Fruit fly (Drosophila melanogaster) whole organism, pupa: ENCODE results near the gene CG14036.

Experiments
- CG10348 ChIP-seq: fragments of 200-800 bp; sonication (Bioruptor generic); IDR thresholded peaks from 2 replicates; pipeline ENCODE4 v1.3.6; 2022; ENCODE audit warnings: missing biosample characterization, missing genetic modification characterization
- CG12605 ChIP-seq: fragments of 200-800 bp; sonication (Bioruptor generic); IDR thresholded peaks from 2 replicates; pipeline ENCODE4 v1.3.6; 2022; ENCODE audit warnings: missing biosample characterization, missing genetic modification characterization
- CG13204 ChIP-seq: fragments of 200-800 bp; sonication (Bioruptor generic); optimal IDR thresholded peaks from 2 replicates; lab custom pipeline; 2018; ENCODE audit warnings: missing biosample characterization, mild to moderate bottlenecking, missing genetic modification characterization, moderate library complexity
- CG14655 ChIP-seq: fragments of 200-800 bp; sonication (Bioruptor generic); optimal IDR thresholded peaks from 3 replicates; lab custom pipeline; 2017; ENCODE audit warnings: mild to moderate bottlenecking, missing biosample characterization, missing genetic modification reagents, missing genetic modification characterization
- CG15710 ChIP-seq: fragments of 200-800 bp; sonication (Bioruptor generic); optimal IDR thresholded peaks from 2 replicates; lab custom pipeline; 2018; ENCODE audit warnings: missing biosample characterization, mild to moderate bottlenecking, missing genetic modification characterization, moderate library complexity
- CG17806 ChIP-seq: fragments of 200-800 bp; sonication (Bioruptor generic); optimal IDR thresholded peaks from 2 replicates; lab custom pipeline; 2018; ENCODE audit warnings: missing biosample characterization, mild to moderate bottlenecking, missing genetic modification characterization, moderate library complexity
- CG32121 ChIP-seq: fragments of 200-800 bp; sonication (Bioruptor generic); IDR thresholded peaks from 2 replicates; pipeline ENCODE4 v1.3.6; 2022; ENCODE audit warnings: missing biosample characterization, missing genetic modification characterization
- CG34367 ChIP-seq: fragments of 200-800 bp; sonication (Bioruptor generic); optimal IDR thresholded peaks from 2 replicates; lab custom pipeline; 2018; ENCODE audit warnings: missing biosample characterization, mild to moderate bottlenecking, missing genetic modification characterization
- CG4496 ChIP-seq: fragments of 200-800 bp; sonication (Bioruptor generic); IDR thresholded peaks from 3 replicates; pipeline ENCODE4 v1.3.6; 2022; ENCODE audit warnings: missing biosample characterization, missing genetic modification characterization
- CG8159 ChIP-seq: fragments of 200-800 bp; sonication (Bioruptor generic); optimal IDR thresholded peaks from 3 replicates; lab custom pipeline; 2018; ENCODE audit warnings: missing biosample characterization, mild to moderate bottlenecking, missing genetic modification characterization, moderate library complexity
- CG8301 ChIP-seq: fragments of 200-800 bp; sonication (Bioruptor generic); optimal IDR thresholded peaks from 2 replicates; lab custom pipeline; 2018; ENCODE audit warnings: missing biosample characterization, mild to moderate bottlenecking, missing genetic modification characterization
- CG9948 ChIP-seq: fragments of 200-800 bp; sonication (Bioruptor generic); optimal IDR thresholded peaks from 2 replicates; lab custom pipeline; 2018; ENCODE audit warnings: missing biosample characterization, mild to moderate bottlenecking, missing genetic modification characterization, moderate library complexity
- D1 ChIP-seq: fragments of 200-800 bp; sonication (Bioruptor generic); optimal IDR thresholded peaks from 2 replicates; lab custom pipeline; 2018; ENCODE audit warnings: missing biosample characterization, mild to moderate bottlenecking, missing genetic modification characterization, moderate library complexity
- EcR ChIP-seq: fragments of 200-800 bp; sonication (Bioruptor generic); optimal IDR thresholded peaks from 3 replicates; lab custom pipeline; 2019; ENCODE audit warnings: missing biosample characterization, missing genetic modification characterization, mild to moderate bottlenecking, moderate library complexity, missing genetic modification reagents
- Ets98B ChIP-seq: fragments of 200-800 bp; sonication (Bioruptor generic); IDR thresholded peaks from 2 replicates; pipeline ENCODE4 v1.3.6; 2022; ENCODE audit warnings: missing biosample characterization, missing genetic modification characterization
- Pif1A ChIP-seq: fragments of 200-800 bp; sonication (Bioruptor generic); optimal IDR thresholded peaks from 3 replicates; lab custom pipeline; 2016; ENCODE audit warnings: missing biosample characterization, missing genetic modification characterization
- Pif1B ChIP-seq: fragments of 200-800 bp; sonication (Bioruptor generic); optimal IDR thresholded peaks from 3 replicates; lab custom pipeline; 2016; ENCODE audit warnings: missing biosample characterization, missing genetic modification characterization
- Snoo ChIP-seq: fragments of 200-800 bp; sonication (Bioruptor generic); optimal IDR thresholded peaks from 3 replicates; lab custom pipeline; 2017; ENCODE audit warnings: missing biosample characterization, mild to moderate bottlenecking, missing genetic modification characterization, inconsistent platforms
- fd96Ca ChIP-seq: fragments of 200-800 bp; sonication (Bioruptor generic); IDR thresholded peaks from 3 replicates; pipeline ENCODE4 v1.3.6; 2022; ENCODE audit warnings: missing biosample characterization, missing genetic modification characterization
- gl ChIP-seq: fragments of 200-800 bp; sonication (Bioruptor generic); optimal IDR thresholded peaks from 2 replicates; lab custom pipeline; 2018; ENCODE audit warnings: missing biosample characterization, mild to moderate bottlenecking, missing genetic modification characterization
- rn ChIP-seq: fragments of 200-800 bp; sonication (Bioruptor generic); IDR thresholded peaks from 2 replicates; pipeline ENCODE4 v1.3.6; 2022; ENCODE audit warnings: missing biosample characterization, missing genetic modification characterization

The CG14036 gene

dm6 chr2L:5084586-5085257 lies 29.9 kb upstream of the CG14036 start:
- TF ChIP-seq rn (GFP tag; lab: Robert Waterston, UW) (no peak), Pif1A (GFP tag; lab: Kevin White, UChicago) (peak; percentile 5), CG32121 (GFP tag; lab: Robert Waterston, UW) (peak; percentile 14; the same call in 1 of the 2 replicates), EcR (GFP tag; lab: Kevin White, UChicago) (peak; percentile 5)

dm6 chr2L:5080225-5080867 lies 25.5 kb upstream of the CG14036 start:
- TF ChIP-seq CG14655 (GFP tag; lab: Kevin White, UChicago) (peak; percentile 95), EcR (GFP tag; lab: Kevin White, UChicago) (peak; percentile 62), Pif1B (GFP tag; lab: Kevin White, UChicago) (peak; percentile 73), CG34367 (tag; lab: Kevin White, UChicago) (peak; percentile 80), Pif1A (GFP tag; lab: Kevin White, UChicago) (peak; percentile 67), gl (tag; lab: Kevin White, UChicago) (peak; percentile 37), fd96Ca (GFP tag; lab: Robert Waterston, UW) (peak; percentile 70; the same call in 2 of the 3 replicates), CG32121 (GFP tag; lab: Robert Waterston, UW) (peak; percentile 90), CG12605 (GFP tag; lab: Robert Waterston, UW) (peak; percentile 76; the same call in 1 of the 2 replicates), CG8301 (tag; lab: Kevin White, UChicago) (peak; percentile 92), CG10348 (GFP tag; lab: Robert Waterston, UW) (no peak), CG4496 (GFP tag; lab: Robert Waterston, UW) (peak; percentile 70; the same call in 1 of the 3 replicates), rn (GFP tag; lab: Robert Waterston, UW) (no peak; the same call in none of the 2 replicates), D1 (tag; lab: Kevin White, UChicago) (peak; percentile 85), CG8159 (tag; lab: Kevin White, UChicago) (peak; percentile 93), CG17806 (tag; lab: Kevin White, UChicago) (peak; percentile 85), Ets98B (GFP tag; lab: Robert Waterston, UW) (peak; percentile 66), CG13204 (GFP tag; lab: Kevin White, UChicago) (peak; percentile 48), CG9948 (tag; lab: Kevin White, UChicago) (peak; percentile 87), CG15710 (tag; lab: Kevin White, UChicago) (peak; percentile 87), Snoo (tag; lab: Kevin White, UChicago) (no peak)

- TF ChIP-seq CG32121 (GFP tag; lab: Robert Waterston, UW) (no peak), CG14655 (GFP tag; lab: Kevin White, UChicago) (no peak), gl (tag; lab: Kevin White, UChicago) (no peak), CG13204 (GFP tag; lab: Kevin White, UChicago) (no peak), Pif1B (GFP tag; lab: Kevin White, UChicago) (no peak), CG10348 (GFP tag; lab: Robert Waterston, UW) (no peak), CG34367 (tag; lab: Kevin White, UChicago) (no peak), CG17806 (tag; lab: Kevin White, UChicago) (no peak), D1 (tag; lab: Kevin White, UChicago) (no peak), Pif1A (GFP tag; lab: Kevin White, UChicago) (no peak), CG12605 (GFP tag; lab: Robert Waterston, UW) (no peak), Ets98B (GFP tag; lab: Robert Waterston, UW) (no peak), CG9948 (tag; lab: Kevin White, UChicago) (no peak), Snoo (tag; lab: Kevin White, UChicago) (no peak)
These were observed 24.4 kb upstream of the CG14036 start for dm6 chr2L:5079200-5079599.

- peak; percentile 34 for TF ChIP-seq EcR (GFP tag; lab: Kevin White, UChicago)
- TF ChIP-seq CG13204 (GFP tag; lab: Kevin White, UChicago) = no peak
These were observed 17.5 kb upstream of the CG14036 start for dm6 chr2L:5072357-5072756.

dm6 chr2L:5070797-5071579 lies 16.2 kb upstream of the CG14036 start, which contains the start of gene RpL37A:
Gene RpL37A (plus strand): TSS chr2L:5070957.
- no peak for TF ChIP-seq EcR (GFP tag; lab: Kevin White, UChicago)
- TF ChIP-seq Pif1A (GFP tag; lab: Kevin White, UChicago) = peak; percentile 74
- TF ChIP-seq CG8159 (tag; lab: Kevin White, UChicago) = peak; percentile 91
- peak; percentile 84 for TF ChIP-seq CG4496 (GFP tag; lab: Robert Waterston, UW)
- TF ChIP-seq gl (tag; lab: Kevin White, UChicago) = peak; percentile 62
- peak; percentile 50 for TF ChIP-seq D1 (tag; lab: Kevin White, UChicago)
- TF ChIP-seq CG12605 (GFP tag; lab: Robert Waterston, UW) = peak; percentile 58
- TF ChIP-seq CG15710 (tag; lab: Kevin White, UChicago) = peak; percentile 16
- TF ChIP-seq Snoo (tag; lab: Kevin White, UChicago) = peak; percentile 83
- peak; percentile 60 for TF ChIP-seq Ets98B (GFP tag; lab: Robert Waterston, UW)
- no peak for TF ChIP-seq CG8301 (tag; lab: Kevin White, UChicago)
- peak; percentile 32 for TF ChIP-seq CG17806 (tag; lab: Kevin White, UChicago)
- TF ChIP-seq rn (GFP tag; lab: Robert Waterston, UW) = no peak
- TF ChIP-seq CG34367 (tag; lab: Kevin White, UChicago) = peak; percentile 59
